Worm (Caenorhabditis elegans): ENCODE measurements around the gene K10C2.8.

The K10C2.8 gene

ce11 chrX:6407805-6408204, 29.6 kb downstream of the K10C2.8 start:
- no peak for TF ChIP-seq unc-62 (GFP tag; optimal IDR thresholded peaks at IDR 0.05)

- TF ChIP-seq unc-62 (GFP tag; optimal IDR thresholded peaks at IDR 0.05): no peak
These were observed 31.5 kb downstream of the K10C2.8 start for ce11 chrX:6405905-6406304.

ce11 chrX:6403122-6403521, 34.3 kb downstream of the K10C2.8 start, which contains the start of gene glt-4:
TSS of gene glt-4 (plus strand) at chrX:6403422.
- no peak for TF ChIP-seq unc-62 (GFP tag; optimal IDR thresholded peaks at IDR 0.05)

DNA sequence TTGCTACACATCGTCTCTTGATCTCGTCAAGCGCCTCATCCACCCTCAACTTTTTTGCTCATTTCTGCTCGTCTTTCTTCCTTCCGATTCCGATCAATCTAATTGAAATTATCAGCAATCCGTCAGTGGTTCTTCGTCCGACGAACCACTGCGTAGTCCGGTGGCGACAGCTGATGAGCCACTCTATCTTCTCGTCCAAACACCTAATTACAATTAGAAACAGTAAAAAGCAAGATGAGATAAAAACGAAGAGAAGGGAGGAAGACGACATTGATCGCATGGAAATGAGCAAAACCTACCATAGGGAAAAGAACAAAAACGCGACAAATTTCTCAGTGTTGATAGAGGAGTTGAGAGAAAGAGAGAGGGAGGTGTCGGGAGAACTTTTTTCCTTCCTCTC, 38.0 kb downstream of the K10C2.8 start:
- TF ChIP-seq unc-62 (GFP tag; optimal IDR thresholded peaks at IDR 0.05): no peak

ce11 chrX:6391491-6391890, 46.0 kb downstream of the K10C2.8 start, which contains the start of gene igcm-2:
TSS of gene igcm-2 (minus strand) at chrX:6391591.
- no peak for TF ChIP-seq unc-62 (GFP tag; optimal IDR thresholded peaks at IDR 0.05)

- no peak for TF ChIP-seq unc-62 (GFP tag; optimal IDR thresholded peaks at IDR 0.05)
These were observed 48.8 kb downstream of the K10C2.8 start for ce11 chrX:6388639-6389038.
